ENCODE assay signal across 5 worm cellular contexts in the genomic region with DNA sequence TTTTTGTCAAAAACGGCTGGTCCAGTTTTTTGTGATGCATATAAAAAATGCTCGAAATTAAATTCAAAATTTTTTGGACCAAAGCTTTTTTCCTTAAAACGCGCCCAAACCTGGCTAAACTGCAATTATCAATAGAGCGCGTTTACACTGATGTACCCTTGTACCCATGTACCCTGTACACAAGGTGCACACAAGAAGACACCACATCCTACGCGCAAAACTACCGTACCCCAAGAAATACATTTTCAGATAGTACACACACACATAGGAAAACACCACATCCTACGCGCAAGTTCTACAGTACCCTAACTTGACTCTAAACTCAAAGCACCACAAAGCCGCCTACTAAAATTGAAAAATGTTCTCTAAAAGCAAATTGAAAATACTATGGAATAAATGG.
TF ChIP-seq lines count a peak whose summit lies in the region.

No protein-coding gene starts in this region.

TF ChIP-seq in whole organism, L1 larva, 84 proteins besides CTCF, POLR2A, EP300 and RAD21:
- TF ChIP-seq alr-1 (tag; optimal IDR thresholded peaks at IDR 0.05; lab: Kevin White, UChicago; ENCODE audit: borderline replicate concordance) (no peak), C04F5.9 (tag; optimal IDR thresholded peaks at IDR 0.05; lab: Kevin White, UChicago) (no peak), lin-39 (tag; optimal IDR thresholded peaks at IDR 0.05; lab: Kevin White, UChicago) (no peak), sup-37 (GFP tag; optimal IDR thresholded peaks at IDR 0.05; lab: Kevin White, UChicago) (no peak), F16B12.6 (tag; optimal IDR thresholded peaks at IDR 0.05; lab: Kevin White, UChicago) (peak; percentile 44), jun-1 (tag; optimal IDR thresholded peaks at IDR 0.05; lab: Kevin White, UChicago) (no peak), nhr-90 (tag; optimal IDR thresholded peaks at IDR 0.05; lab: Kevin White, UChicago; ENCODE audit: poor library complexity) (no peak), tbx-2 (tag; optimal IDR thresholded peaks at IDR 0.05; lab: Kevin White, UChicago) (no peak), egl-13 (tag; optimal IDR thresholded peaks at IDR 0.05; lab: Kevin White, UChicago) (no peak), mdl-1 (tag; optimal IDR thresholded peaks at IDR 0.05; lab: Kevin White, UChicago) (no peak), snpc-4 (tag; optimal IDR thresholded peaks at IDR 0.05; lab: Kevin White, UChicago) (no peak), lin-35 (GFP tag; optimal IDR thresholded peaks at IDR 0.05; lab: Kevin White, UChicago) (no peak), lsy-2 (tag; optimal IDR thresholded peaks at IDR 0.05; lab: Kevin White, UChicago) (peak; percentile 13 to 89)

TF ChIP-seq in whole organism, L4 larva, 104 proteins besides CTCF, POLR2A, EP300 and RAD21:
- TF ChIP-seq nhr-11 (tag; optimal IDR thresholded peaks at IDR 0.05; lab: Kevin White, UChicago) (no peak), lsy-2 (tag; optimal IDR thresholded peaks at IDR 0.05; lab: Kevin White, UChicago) (peak in 1 of 2 experiments; percentile 5), lin-38 (GFP tag; IDR thresholded peaks at IDR 0.05; lab: Robert Waterston, UW) (peak; percentile 61)
TF ChIP-seq in whole organism, L4 larva: peak in this region for 2.

TF ChIP-seq in whole organism, midembryonic, 9 proteins besides CTCF, POLR2A, EP300 and RAD21:
- 0 out of 2 replicates have a peak, but pooled peaks have one; percentile 44 for TF ChIP-seq flt-1 (GFP tag; IDR thresholded peaks at IDR 0.05; lab: Robert Waterston, UW)
- TF ChIP-seq klf-2 (GFP tag; conservative IDR thresholded peaks at IDR 0.05; lab: Robert Waterston, UW), result no peak

TF ChIP-seq in whole organism, mixed stage, embryonic, 35 proteins besides CTCF, POLR2A, EP300 and RAD21:
- TF ChIP-seq lsy-2 (tag; optimal IDR thresholded peaks at IDR 0.05; lab: Kevin White, UChicago) (peak; percentile 28), drap-1 (GFP tag; optimal IDR thresholded peaks at IDR 0.05; lab: Kevin White, UChicago) (no peak)

TF ChIP-seq in whole organism, young adult, 124 proteins besides CTCF, POLR2A, EP300 and RAD21:
- 0 out of 2 replicates have a peak, but pooled peaks have one; percentile 22 for TF ChIP-seq hmg-1.2 (GFP tag; IDR thresholded peaks at IDR 0.05; lab: Robert Waterston, UW)
- TF ChIP-seq T07F8.4 (tag; optimal IDR thresholded peaks at IDR 0.05; lab: Kevin White, UChicago), result no peak
- TF ChIP-seq mcd-1 (GFP tag; IDR thresholded peaks at IDR 0.05; lab: Robert Waterston, UW), result 0 out of 2 replicates have a peak, but pooled peaks have one; percentile 20
- TF ChIP-seq rpc-1 (optimal IDR thresholded peaks at IDR 0.05; lab: Kevin White, UChicago), result no peak
- no peak for TF ChIP-seq rpc-1 (tag; optimal IDR thresholded peaks at IDR 0.05; lab: Kevin White, UChicago)
- TF ChIP-seq D2030.7 (GFP tag; IDR thresholded peaks at IDR 0.05; lab: Robert Waterston, UW), result no peak
